Worm (Caenorhabditis elegans) whole organism, L3 larva: Measurements from ENCODE around the gene T28A8.6.

Experiments
- hmg-11 ChIP-seq: sonication (generic microtip); optimal IDR thresholded peaks from 2 replicates; lab custom pipeline; 2016; ENCODE audit warnings: missing genetic modification characterization, missing compliant biosample characterization
- mdl-1 ChIP-seq: fragments of 150-350 bp; optimal IDR thresholded peaks from 2 replicates; lab custom pipeline; 2014; ENCODE audit warnings: missing biosample characterization, missing genetic modification characterization
- mml-1 ChIP-seq: fragments of 150-350 bp; sonication (generic microtip); optimal IDR thresholded peaks from 3 replicates; lab custom pipeline; 2014; ENCODE audit warnings: missing biosample characterization, missing genetic modification characterization
- nfya-1 ChIP-seq: sonication (generic microtip); optimal IDR thresholded peaks from 2 replicates; lab custom pipeline; 2017; ENCODE audit warnings: missing genetic modification characterization, mild to moderate bottlenecking, missing compliant biosample characterization, antibody characterized with exemption, moderate library complexity; ENCODE audit not compliant: insufficient read depth
- nhr-237 ChIP-seq: fragments of 150-350 bp; optimal IDR thresholded peaks from 2 replicates; lab custom pipeline; 2014; ENCODE audit warnings: missing biosample characterization, missing genetic modification characterization
- pha-4 ChIP-seq: fragments of 150-350 bp; optimal IDR thresholded peaks from 2 replicates; lab custom pipeline; 2014; ENCODE audit warnings: missing biosample characterization, missing genetic modification reagents, missing genetic modification characterization
- pqm-1 ChIP-seq: fragments of 150-350 bp; optimal IDR thresholded peaks from 2 replicates; lab custom pipeline; 2017; ENCODE audit warnings: missing biosample characterization, missing genetic modification characterization, inconsistent platforms
- unc-39 ChIP-seq: sonication (generic microtip); optimal IDR thresholded peaks from 4 replicates; lab custom pipeline; 2017; ENCODE audit warnings: missing biosample characterization, missing genetic modification characterization
- zag-1 ChIP-seq: fragments of 150-350 bp; optimal IDR thresholded peaks from 2 replicates; lab custom pipeline; 2014; ENCODE audit warnings: missing biosample characterization, missing genetic modification characterization

- TF ChIP-seq unc-39 (tag; lab: Kevin White, UChicago) (no peak), mdl-1 (no peak), nfya-1 (tag; lab: Kevin White, UChicago) (peak; percentile 18), hmg-11 (tag; lab: Kevin White, UChicago) (no peak), pqm-1 (tag; lab: Kevin White, UChicago) (no peak), pha-4 (tag; lab: Kevin White, UChicago) (no peak), nhr-237 (tag; lab: Kevin White, UChicago) (no peak), zag-1 (no peak), mml-1 (tag; lab: Kevin White, UChicago) (no peak)
Measured at ce11 chrIII:13549960-13550359, 51.0 kb downstream of the T28A8.6 start.
